Worm (Caenorhabditis elegans) whole organism, L4/young adult: ENCODE data around the gene H04M03.12.

Experiments used
- W03F9.2 ChIP-seq: fragments of 150-350 bp; optimal IDR thresholded peaks from 2 replicates; lab custom pipeline; 2014; ENCODE audit warnings: missing biosample characterization, missing genetic modification characterization
- dao-5 ChIP-seq: sonication (generic microtip); optimal IDR thresholded peaks from 2 replicates; lab custom pipeline; 2016; ENCODE audit warnings: missing genotype, missing genetic modification characterization, moderate library complexity, missing compliant biosample characterization
- him-1 ChIP-seq: sonication (generic microtip); optimal IDR thresholded peaks from 2 replicates; lab custom pipeline; 2016; ENCODE audit warnings: missing genotype, missing genetic modification reagents, missing genetic modification characterization, missing compliant biosample characterization

The H04M03.12 gene

ce11 chrIV:5877246-5877645, 25.9 kb downstream of the H04M03.12 start, which contains the start of gene srv-21:
Gene srv-21 (minus strand): TSS chrIV:5877346.
- TF ChIP-seq W03F9.2 (tag; lab: Kevin White, UChicago) (no peak), him-1 (tag; lab: Kevin White, UChicago) (no peak), dao-5 (no peak)

ce11 chrIV:5873825-5874224, 29.3 kb downstream of the H04M03.12 start, which contains the start of gene srv-19:
Gene srv-19 (minus strand): TSS chrIV:5873925.
- no peak for TF ChIP-seq him-1 (tag; lab: Kevin White, UChicago)
- TF ChIP-seq W03F9.2 (tag; lab: Kevin White, UChicago): no peak
- TF ChIP-seq dao-5: no peak

ce11 chrIV:5870072-5870471, 33.1 kb downstream of the H04M03.12 start, which contains the start of gene srv-17:
Gene srv-17 (minus strand): TSS chrIV:5870172.
- no peak for TF ChIP-seq dao-5
- no peak for TF ChIP-seq W03F9.2 (tag; lab: Kevin White, UChicago)
- TF ChIP-seq him-1 (tag; lab: Kevin White, UChicago): no peak

- TF ChIP-seq him-1 (tag; lab: Kevin White, UChicago) (no peak), dao-5 (no peak), W03F9.2 (tag; lab: Kevin White, UChicago) (no peak)
These were observed 33.8 kb downstream of the H04M03.12 start for ce11 chrIV:5869354-5869753.

- TF ChIP-seq W03F9.2 (tag; lab: Kevin White, UChicago): no peak
- TF ChIP-seq him-1 (tag; lab: Kevin White, UChicago): no peak
- no peak for TF ChIP-seq dao-5
These were observed 36.0 kb downstream of the H04M03.12 start, which contains the start of gene C06E7.88 for ce11 chrIV:5867189-5867588. Gene C06E7.88 (minus strand): TSS chrIV:5867289.

- TF ChIP-seq dao-5: no peak
- no peak for TF ChIP-seq W03F9.2 (tag; lab: Kevin White, UChicago)
- TF ChIP-seq him-1 (tag; lab: Kevin White, UChicago): no peak
These were observed 37.3 kb downstream of the H04M03.12 start, which contains the start of gene spe-27 for ce11 chrIV:5865818-5866217. Gene spe-27 (minus strand): TSS chrIV:5865918.

- TF ChIP-seq him-1 (tag; lab: Kevin White, UChicago) (no peak), dao-5 (no peak), W03F9.2 (tag; lab: Kevin White, UChicago) (no peak)
These were observed 42.4 kb downstream of the H04M03.12 start for ce11 chrIV:5860762-5861161.

ce11 chrIV:5859876-5860275, 43.3 kb downstream of the H04M03.12 start, which contains the start of gene C06E7.4:
Gene C06E7.4 (minus strand): TSS chrIV:5859976.
- no peak for TF ChIP-seq dao-5
- no peak for TF ChIP-seq W03F9.2 (tag; lab: Kevin White, UChicago)
- no peak for TF ChIP-seq him-1 (tag; lab: Kevin White, UChicago)

- TF ChIP-seq him-1 (tag; lab: Kevin White, UChicago) (no peak), dao-5 (no peak), W03F9.2 (tag; lab: Kevin White, UChicago) (no peak)
These were observed 44.9 kb downstream of the H04M03.12 start for ce11 chrIV:5858212-5858611.

ce11 chrIV:5856975-5857374, 46.2 kb downstream of the H04M03.12 start:
- TF ChIP-seq him-1 (tag; lab: Kevin White, UChicago) (no peak), dao-5 (no peak), W03F9.2 (tag; lab: Kevin White, UChicago) (no peak)

ce11 chrIV:5855608-5856007, 47.5 kb downstream of the H04M03.12 start:
- no peak for TF ChIP-seq W03F9.2 (tag; lab: Kevin White, UChicago)
- no peak for TF ChIP-seq him-1 (tag; lab: Kevin White, UChicago)
- TF ChIP-seq dao-5: no peak

ce11 chrIV:5850765-5851377, 52.3 kb downstream of the H04M03.12 start:
- TF ChIP-seq dao-5: no peak
- no peak for TF ChIP-seq him-1 (tag; lab: Kevin White, UChicago)
- no peak for TF ChIP-seq W03F9.2 (tag; lab: Kevin White, UChicago)
